Worm (Caenorhabditis elegans) whole organism, L1 larva: ENCODE results near the gene hst-3.2.
A peak's percentile ranks its signal among the peaks of the same experiment; 100 is the strongest.

Experiments
- ceh-8 ChIP-seq: fragments of 200-800 bp; sonication (Bioruptor generic); optimal IDR thresholded peaks from 2 replicates; lab custom pipeline; 2018; ENCODE audit warnings: mild to moderate bottlenecking, missing genetic modification characterization, moderate library complexity, missing compliant biosample characterization
- egl-27 ChIP-seq, 2 experiments: fragments of 150-350 bp in 1 of 2; sonication (generic microtip); optimal IDR thresholded peaks; 3 replicates each; lab custom pipeline; 2017 to 2018; ENCODE audit warnings: missing biosample characterization in 2 of 2, missing genetic modification characterization in 2 of 2, missing genetic modification reagents in 2 of 2
- fkh-10 ChIP-seq: sonication (generic microtip); optimal IDR thresholded peaks from 2 replicates; lab custom pipeline; 2017; ENCODE audit warnings: missing biosample characterization, missing genetic modification reagents, missing genetic modification characterization
- jun-1 ChIP-seq: fragments of 150-350 bp; optimal IDR thresholded peaks from 2 replicates; lab custom pipeline; 2014; ENCODE audit warnings: missing biosample characterization, missing genetic modification reagents, missing genetic modification characterization
- lin-13 ChIP-seq: fragments of 150-350 bp; optimal IDR thresholded peaks from 2 replicates; lab custom pipeline; 2014; ENCODE audit warnings: missing biosample characterization, missing genetic modification reagents, missing genetic modification characterization
- lir-3 ChIP-seq: sonication (generic microtip); optimal IDR thresholded peaks from 2 replicates; lab custom pipeline; 2016; ENCODE audit warnings: mild to moderate bottlenecking, missing genetic modification characterization, moderate library complexity, missing compliant biosample characterization; ENCODE audit not compliant: poor library complexity
- mab-9 ChIP-seq: fragments of 200-800 bp; sonication (Bioruptor generic); IDR thresholded peaks from 2 replicates; pipeline ENCODE4 v1.3.6; 2022; ENCODE audit warnings: missing genetic modification reagents, missing genetic modification characterization, missing compliant biosample characterization
- nhr-76 ChIP-seq: sonication (generic microtip); optimal IDR thresholded peaks from 2 replicates; lab custom pipeline; 2017; ENCODE audit warnings: missing biosample characterization, missing genetic modification characterization
- unc-130 ChIP-seq: fragments of 150-350 bp; optimal IDR thresholded peaks from 2 replicates; lab custom pipeline; 2017; ENCODE audit warnings: missing biosample characterization, missing genetic modification characterization, inconsistent platforms
- ztf-4 ChIP-seq: fragments of 150-350 bp; optimal IDR thresholded peaks from 2 replicates; lab custom pipeline; 2014; ENCODE audit warnings: missing biosample characterization, missing genetic modification characterization

ce11 chrX:2885318-2885908, 38.4 kb downstream of the hst-3.2 start, which contains the start of gene vang-1:
- TF ChIP-seq ceh-8 (no peak), mab-9 (GFP tag; lab: Robert Waterston, UW) (0 out of 2 replicates have a peak, but pooled peaks have one; percentile 27), nhr-76 (tag; lab: Kevin White, UChicago) (no peak), jun-1 (no peak), fkh-10 (GFP tag; lab: Kevin White, UChicago) (no peak), ztf-4 (tag; lab: Kevin White, UChicago) (no peak), egl-27 (tag; optimal IDR thresholded peaks at IDR 0.05; lab: Kevin White, UChicago) (no peak), lin-13 (GFP tag; lab: Kevin White, UChicago) (no peak), unc-130 (tag; lab: Kevin White, UChicago) (no peak), lir-3 (tag; lab: Kevin White, UChicago) (no peak)
